Fruit fly (Drosophila melanogaster): Measurements from ENCODE around the gene mRpL20.

- no peak for TF ChIP-seq psq (optimal IDR thresholded peaks at IDR 0.05)
- TF ChIP-seq Sin3A (optimal IDR thresholded peaks at IDR 0.05): no peak
These were observed 1.7 kb downstream of the mRpL20 start, which contains the start of gene CG11267 for dm6 chr3L:13015823-13016465.
